Worm (Caenorhabditis elegans): Measurements from ENCODE around the gene F26F4.9.
"Not testable (repeated sequence)": the region's sequence is repeated elsewhere in the genome, so short reads cannot be mapped to it uniquely, and the experiment has no call there.

Gene F26F4.9

DNA sequence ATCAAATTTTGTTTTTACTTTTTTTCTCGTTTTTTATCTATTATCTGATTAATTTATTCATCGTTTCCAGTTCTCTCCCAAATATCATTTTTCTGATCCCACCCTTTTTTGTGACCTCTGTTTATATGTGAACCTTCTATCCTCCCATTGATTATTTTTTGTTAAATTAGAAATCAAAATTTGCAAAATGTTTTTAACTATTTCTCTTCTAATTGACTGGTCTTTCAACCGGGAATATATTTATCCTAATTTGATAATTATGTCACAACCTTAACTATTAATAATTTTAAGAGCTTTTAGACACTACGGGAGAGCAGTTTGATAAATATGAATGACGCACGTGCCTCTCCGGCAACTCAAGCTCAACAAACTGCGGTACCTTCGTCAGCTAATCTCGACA lies 31.9 kb upstream of the F26F4.9 start, which contains the start of gene ntl-9:
Gene ntl-9, plus strand, starts transcription at position 301 of the 400 bp plus-strand sequence.
- TF ChIP-seq ztf-23 (GFP tag; IDR thresholded peaks at IDR 0.05) (no peak), tab-1 (GFP tag; IDR thresholded peaks at IDR 0.05) (no peak), T22C8.4 (GFP tag; IDR thresholded peaks at IDR 0.05) (no peak), cog-1 (tag; optimal IDR thresholded peaks at IDR 0.05) (no peak), ztf-29 (GFP tag; IDR thresholded peaks at IDR 0.05) (no peak)

DNA sequence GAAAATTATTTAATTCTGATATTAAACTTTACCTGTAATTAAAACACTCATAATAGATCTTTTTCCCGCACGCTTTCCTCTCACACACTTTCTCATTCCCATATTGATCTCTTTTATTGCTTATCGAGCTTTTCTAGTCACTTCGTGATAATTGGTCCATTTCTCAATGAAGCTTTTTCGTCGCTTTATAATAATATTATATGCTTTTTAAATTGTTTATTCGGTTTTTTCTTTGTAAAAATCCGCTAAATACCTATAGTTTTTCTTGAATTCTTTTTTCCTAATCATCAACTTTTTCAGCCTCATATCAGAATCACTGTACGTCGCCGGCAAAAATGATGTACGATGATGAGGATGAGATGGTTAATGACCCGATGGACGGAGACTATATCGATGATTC lies 26.9 kb upstream of the F26F4.9 start, which contains the start of gene rpb-2:
Gene rpb-2, plus strand, starts transcription at position 301 of the 400 bp plus-strand sequence.
- TF ChIP-seq ztf-23 (GFP tag; IDR thresholded peaks at IDR 0.05) (no peak), T22C8.4 (GFP tag; IDR thresholded peaks at IDR 0.05) (no peak), ref-1 (GFP tag; conservative IDR thresholded peaks at IDR 0.05) (no peak), flt-1 (GFP tag; IDR thresholded peaks at IDR 0.05) (no peak), cog-1 (tag; optimal IDR thresholded peaks at IDR 0.05) (no peak), tab-1 (GFP tag; IDR thresholded peaks at IDR 0.05) (no peak), klf-2 (GFP tag; conservative IDR thresholded peaks at IDR 0.05) (no peak), med-1 (GFP tag; optimal IDR thresholded peaks at IDR 0.05; ENCODE audit: insufficient read depth) (no peak), ztf-29 (GFP tag; IDR thresholded peaks at IDR 0.05) (no peak)

DNA sequence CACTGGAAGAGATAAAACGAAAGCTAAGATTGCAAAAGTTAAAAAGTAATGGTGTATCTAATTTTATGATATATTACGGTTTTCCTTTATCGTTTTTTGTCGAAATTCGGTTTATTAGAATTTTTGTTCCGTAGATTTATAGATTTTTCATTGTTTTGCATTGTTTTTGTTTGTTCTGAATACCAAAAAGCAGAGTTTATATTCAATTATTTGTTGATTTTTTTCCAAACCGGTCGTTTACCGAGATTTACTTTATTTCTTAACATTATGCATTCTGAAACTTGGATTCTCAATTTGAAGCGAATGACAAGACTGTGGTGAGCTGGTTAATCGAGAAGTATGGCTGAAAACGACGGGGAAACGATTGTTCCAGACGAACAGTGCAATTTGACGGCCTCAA lies 24.7 kb upstream of the F26F4.9 start, which contains the start of gene fsn-1:
Gene fsn-1, plus strand, starts transcription at position 301 of the 400 bp plus-strand sequence.
- TF ChIP-seq ztf-23 (GFP tag; IDR thresholded peaks at IDR 0.05) = no peak
- TF ChIP-seq klf-2 (GFP tag; conservative IDR thresholded peaks at IDR 0.05) = no peak
- no peak for TF ChIP-seq T22C8.4 (GFP tag; IDR thresholded peaks at IDR 0.05)
- TF ChIP-seq cog-1 (tag; optimal IDR thresholded peaks at IDR 0.05) = no peak
- no peak for TF ChIP-seq flt-1 (GFP tag; IDR thresholded peaks at IDR 0.05)
- no peak for TF ChIP-seq ztf-29 (GFP tag; IDR thresholded peaks at IDR 0.05)

DNA sequence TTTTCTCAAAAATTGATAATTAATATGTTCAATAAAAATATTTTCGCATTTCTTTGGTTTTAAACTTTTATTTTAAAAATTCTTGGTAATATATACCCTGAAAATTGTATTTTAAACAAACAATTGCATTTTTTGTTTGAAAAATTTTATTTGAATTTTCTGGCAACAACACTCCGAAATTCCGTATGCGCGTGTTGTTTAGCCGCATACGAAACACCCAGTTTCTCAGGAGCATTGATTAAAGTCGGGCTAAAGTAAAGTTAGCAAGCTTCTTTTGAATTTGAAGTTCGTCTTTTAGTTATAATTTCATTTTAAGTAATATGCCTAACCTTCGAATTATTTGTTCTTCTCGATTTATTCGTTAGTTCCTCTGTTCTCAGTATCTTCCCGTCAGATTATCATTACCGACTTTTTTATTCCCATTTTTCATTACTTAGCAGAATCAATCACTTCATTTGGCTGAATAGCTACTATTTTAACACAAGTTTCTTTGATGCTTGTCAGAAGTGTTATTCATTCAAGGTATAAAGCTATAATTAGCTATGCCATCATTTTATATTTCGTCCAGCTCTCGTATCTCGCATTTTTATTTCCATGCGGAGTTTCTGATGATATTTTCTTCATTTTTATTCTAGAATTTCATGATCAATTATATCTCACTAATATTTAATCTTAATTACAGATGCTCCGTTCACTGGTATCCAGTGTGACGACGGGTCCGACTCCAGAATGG lies 22.7 kb upstream of the F26F4.9 start, which contains the start of gene mrps-18C:
Gene mrps-18C, plus strand, starts transcription at position 683 of the 733 bp plus-strand sequence.
- TF ChIP-seq med-1 (GFP tag; optimal IDR thresholded peaks at IDR 0.05; ENCODE audit: insufficient read depth) (no peak), ztf-29 (GFP tag; IDR thresholded peaks at IDR 0.05) (no peak), ref-1 (GFP tag; conservative IDR thresholded peaks at IDR 0.05) (no peak), ztf-23 (GFP tag; IDR thresholded peaks at IDR 0.05) (no peak), klf-2 (GFP tag; conservative IDR thresholded peaks at IDR 0.05) (no peak), flt-1 (GFP tag; IDR thresholded peaks at IDR 0.05) (no peak), tab-1 (GFP tag; IDR thresholded peaks at IDR 0.05) (no peak), cog-1 (tag; optimal IDR thresholded peaks at IDR 0.05) (no peak), T22C8.4 (GFP tag; IDR thresholded peaks at IDR 0.05) (no peak)

DNA sequence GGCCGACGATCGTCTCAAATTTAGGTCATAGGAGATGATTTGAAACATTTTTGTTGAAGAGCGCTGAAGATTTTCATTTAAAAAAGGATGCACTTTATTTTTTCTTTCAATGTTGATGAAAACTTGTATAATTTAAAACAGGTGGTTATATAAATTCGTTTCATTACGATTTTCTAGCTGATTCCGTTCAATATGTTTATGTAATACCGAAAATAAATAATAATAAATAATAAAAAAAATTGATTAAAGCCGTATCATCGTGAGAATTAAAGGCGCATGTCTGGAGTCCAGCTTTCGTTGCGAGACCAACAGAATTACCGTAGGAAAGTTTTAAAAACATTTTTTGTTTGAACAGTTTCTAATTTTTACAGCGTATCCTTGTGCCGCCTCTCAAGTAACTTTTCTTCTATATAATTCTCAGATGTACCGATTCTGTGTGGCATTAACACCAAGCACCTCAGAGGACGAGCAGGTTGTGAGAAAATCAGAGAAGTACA lies 19.9 kb upstream of the F26F4.9 start, which contains the start of the genes C26E6.12 and eri-9:
Gene C26E6.12, minus strand, starts transcription at position 51 of the 497 bp plus-strand sequence.
Gene eri-9, plus strand, starts transcription at position 248 of the 497 bp plus-strand sequence.
- no peak for TF ChIP-seq T22C8.4 (GFP tag; IDR thresholded peaks at IDR 0.05)
- TF ChIP-seq ref-1 (GFP tag; conservative IDR thresholded peaks at IDR 0.05) = no peak
- no peak for TF ChIP-seq klf-2 (GFP tag; conservative IDR thresholded peaks at IDR 0.05)
- no peak for TF ChIP-seq cog-1 (tag; optimal IDR thresholded peaks at IDR 0.05)
- TF ChIP-seq med-1 (GFP tag; optimal IDR thresholded peaks at IDR 0.05; ENCODE audit: insufficient read depth) = no peak
- TF ChIP-seq tab-1 (GFP tag; IDR thresholded peaks at IDR 0.05) = no peak
- TF ChIP-seq ztf-23 (GFP tag; IDR thresholded peaks at IDR 0.05) = no peak
- TF ChIP-seq ztf-29 (GFP tag; IDR thresholded peaks at IDR 0.05) = no peak
- TF ChIP-seq flt-1 (GFP tag; IDR thresholded peaks at IDR 0.05) = no peak

DNA sequence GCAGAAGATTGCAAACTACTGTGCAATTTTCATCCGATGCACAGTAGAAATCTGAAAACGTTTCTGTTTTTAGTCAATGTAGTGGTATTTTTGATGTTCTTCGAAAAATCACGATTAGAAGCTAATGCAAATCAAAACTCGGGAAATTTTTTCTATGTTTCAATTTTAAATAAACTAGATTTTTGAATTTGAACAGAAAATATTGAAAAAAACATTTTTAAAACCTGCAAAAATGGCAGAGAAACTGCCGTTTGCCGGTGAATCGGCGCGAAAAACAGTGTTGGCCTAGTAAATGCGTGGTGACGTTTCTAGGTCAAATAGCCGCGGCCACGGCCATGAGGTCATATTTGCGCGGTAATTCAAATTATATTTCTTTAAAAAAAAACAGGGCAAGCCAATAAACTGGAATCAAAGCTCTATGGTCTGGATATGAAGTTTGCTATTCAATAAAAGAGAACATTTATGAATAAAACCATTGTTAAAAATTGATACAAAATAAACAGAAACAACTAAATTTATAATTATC lies 17.9 kb upstream of the F26F4.9 start, which contains the start of gene set-2:
Gene set-2, minus strand, starts transcription at position 51 of the 526 bp plus-strand sequence.
- TF ChIP-seq klf-2 (GFP tag; conservative IDR thresholded peaks at IDR 0.05) (no peak), ztf-29 (GFP tag; IDR thresholded peaks at IDR 0.05) (no peak), flt-1 (GFP tag; IDR thresholded peaks at IDR 0.05) (peak; percentile 56; the same call in 1 of the 2 replicates), ztf-23 (GFP tag; IDR thresholded peaks at IDR 0.05) (peak; percentile 60; the same call in 1 of the 2 replicates), med-1 (GFP tag; optimal IDR thresholded peaks at IDR 0.05; ENCODE audit: insufficient read depth) (no peak), tab-1 (GFP tag; IDR thresholded peaks at IDR 0.05) (no peak), cog-1 (tag; optimal IDR thresholded peaks at IDR 0.05) (peak; percentile 48), T22C8.4 (GFP tag; IDR thresholded peaks at IDR 0.05) (no peak), ref-1 (GFP tag; conservative IDR thresholded peaks at IDR 0.05) (no peak)

DNA sequence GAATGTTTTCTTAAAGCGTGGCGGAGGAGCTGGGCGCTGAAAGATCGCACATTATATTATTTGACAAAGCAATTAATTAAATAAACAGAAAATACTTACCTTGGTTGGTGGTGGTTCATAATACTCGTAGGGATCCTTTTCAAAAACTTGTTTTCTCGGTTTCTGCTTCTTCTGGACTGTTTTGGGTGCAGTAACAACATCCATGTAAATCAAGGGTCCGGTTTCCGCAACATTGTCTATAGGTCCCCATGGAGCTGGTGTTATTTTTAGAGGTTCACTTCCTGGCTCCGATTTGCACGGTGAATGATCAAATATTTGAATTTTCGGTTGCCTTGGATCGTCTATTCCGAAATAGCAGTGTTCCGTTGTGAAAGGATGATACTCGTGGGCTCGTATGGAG lies 11.8 kb upstream of the F26F4.9 start:
- no peak for TF ChIP-seq tab-1 (GFP tag; IDR thresholded peaks at IDR 0.05)
- TF ChIP-seq ztf-23 (GFP tag; IDR thresholded peaks at IDR 0.05) = no peak
- TF ChIP-seq med-1 (GFP tag; optimal IDR thresholded peaks at IDR 0.05; ENCODE audit: insufficient read depth) = no peak
- TF ChIP-seq T22C8.4 (GFP tag; IDR thresholded peaks at IDR 0.05) = no peak
- no peak for TF ChIP-seq ztf-29 (GFP tag; IDR thresholded peaks at IDR 0.05)
- no peak for TF ChIP-seq flt-1 (GFP tag; IDR thresholded peaks at IDR 0.05)
- no peak for TF ChIP-seq cog-1 (tag; optimal IDR thresholded peaks at IDR 0.05)
- no peak for TF ChIP-seq klf-2 (GFP tag; conservative IDR thresholded peaks at IDR 0.05)
- no peak for TF ChIP-seq ref-1 (GFP tag; conservative IDR thresholded peaks at IDR 0.05)

DNA sequence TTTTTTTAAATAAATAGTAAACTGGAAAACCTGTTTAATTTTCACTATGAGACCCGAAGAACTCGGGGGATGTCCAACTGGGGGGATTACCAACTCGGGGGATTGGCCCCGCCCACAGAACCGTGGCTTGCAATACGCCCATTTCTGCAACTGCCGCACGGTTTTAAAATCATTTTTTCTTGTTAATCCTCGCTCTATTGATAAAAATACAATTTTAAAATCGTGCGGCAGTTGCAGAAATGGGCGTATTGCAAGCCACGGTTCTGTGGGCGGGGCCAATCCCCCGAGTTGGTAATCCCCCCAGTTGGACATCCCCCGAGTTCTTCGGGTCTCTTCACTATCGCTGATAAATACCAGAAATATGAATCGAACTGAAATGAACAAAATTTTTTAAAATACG lies 9.7 kb upstream of the F26F4.9 start, which contains the start of gene mmab-1:
Gene mmab-1, minus strand, starts transcription at position 95 of the 400 bp plus-strand sequence.
- not testable (repeated sequence) for TF ChIP-seq med-1 (GFP tag; optimal IDR thresholded peaks at IDR 0.05; ENCODE audit: insufficient read depth); flt-1 (GFP tag; IDR thresholded peaks at IDR 0.05); tab-1 (GFP tag; IDR thresholded peaks at IDR 0.05)

DNA sequence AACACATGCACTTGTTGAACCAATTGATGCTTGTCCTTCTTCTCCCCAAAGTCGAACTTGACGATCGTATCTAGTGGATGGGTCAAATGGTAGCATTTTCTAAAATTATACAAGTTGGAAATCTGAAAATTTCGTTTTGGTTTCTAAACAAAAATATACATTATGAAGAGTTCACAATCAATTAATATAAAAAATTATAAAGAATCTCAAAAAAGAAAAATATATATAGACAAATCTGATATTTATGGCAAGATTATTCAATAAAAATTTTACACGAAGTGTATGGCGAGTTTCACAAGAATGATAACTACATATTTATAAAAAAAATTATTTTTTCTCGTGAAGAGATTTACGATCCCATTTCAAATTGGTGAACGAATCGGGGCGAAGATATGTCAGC lies 7.9 kb upstream of the F26F4.9 start, which contains the start of gene ula-1:
Gene ula-1, minus strand, starts transcription at position 101 of the 400 bp plus-strand sequence.
- TF ChIP-seq tab-1 (GFP tag; IDR thresholded peaks at IDR 0.05) (no peak), flt-1 (GFP tag; IDR thresholded peaks at IDR 0.05) (no peak), ztf-23 (GFP tag; IDR thresholded peaks at IDR 0.05) (no peak), klf-2 (GFP tag; conservative IDR thresholded peaks at IDR 0.05) (no peak), med-1 (GFP tag; optimal IDR thresholded peaks at IDR 0.05; ENCODE audit: insufficient read depth) (no peak), ztf-29 (GFP tag; IDR thresholded peaks at IDR 0.05) (no peak), T22C8.4 (GFP tag; IDR thresholded peaks at IDR 0.05) (no peak), ref-1 (GFP tag; conservative IDR thresholded peaks at IDR 0.05) (no peak), cog-1 (tag; optimal IDR thresholded peaks at IDR 0.05) (no peak)
